Worm (Caenorhabditis elegans) whole organism, young adult: ENCODE data around the gene ceh-40.

Experiments
- ama-1 ChIP-seq, 3 experiments: fragments of 150-350 bp in 1 of 3; sonication (generic microtip) in 2 of 3; optimal IDR thresholded peaks; 2 replicates each; lab custom pipeline; 2014 to 2018; ENCODE audit warnings: missing biosample characterization in 2 of 3, missing genetic modification characterization in 2 of 3, missing genetic modification reagents in 2 of 3
- ztf-22 ChIP-seq: fragments of 200-800 bp; sonication (Bioruptor generic); optimal IDR thresholded peaks from 2 replicates; lab custom pipeline; 2018; ENCODE audit warnings: mild to moderate bottlenecking, missing genetic modification characterization, moderate library complexity, missing compliant biosample characterization
- ztf-25 ChIP-seq: fragments of 200-800 bp; sonication (Bioruptor generic); IDR thresholded peaks from 2 replicates; pipeline ENCODE4 v1.3.6; 2022; ENCODE audit warnings: missing genetic modification reagents, missing genetic modification characterization, missing compliant biosample characterization

DNA sequence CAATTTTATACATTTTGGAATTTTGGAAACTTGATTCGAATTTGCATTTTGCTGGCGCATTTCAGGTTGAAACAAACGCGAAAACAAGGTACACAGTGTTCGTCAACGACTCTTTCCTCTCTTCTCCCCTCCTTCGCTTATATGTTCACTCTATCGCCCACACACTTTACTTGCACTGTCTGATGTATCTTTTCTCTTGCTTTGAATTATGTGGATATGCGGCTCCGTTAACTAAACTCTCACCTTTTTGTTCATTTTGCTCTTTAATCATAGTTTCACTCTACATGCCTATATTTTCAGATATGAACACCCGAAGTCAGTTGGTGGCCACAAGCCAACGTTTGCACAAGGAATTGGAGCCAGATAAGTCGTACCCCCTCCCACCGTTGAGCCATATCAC lies 26.3 kb downstream of the ceh-40 start, which contains the start of gene W06D11.1:
- TF ChIP-seq ztf-22 (no peak), ama-1 (optimal IDR thresholded peaks at IDR 0.05; lab: Kevin White, UChicago) (no peak), ama-1 (GFP tag; optimal IDR thresholded peaks at IDR 0.05; lab: Kevin White, UChicago) (no peak), ztf-25 (GFP tag; lab: Robert Waterston, UW) (no peak)
